Worm (Caenorhabditis elegans) whole organism, L3 larva: Measurements from ENCODE around the gene vrp-1.

Experiments
- R02D3.7 ChIP-seq: fragments of 150-350 bp; optimal IDR thresholded peaks from 2 replicates; lab custom pipeline; 2014; ENCODE audit warnings: missing biosample characterization, missing genetic modification characterization
- ZK546.5 ChIP-seq: sonication (generic microtip); optimal IDR thresholded peaks from 2 replicates; lab custom pipeline; 2017; ENCODE audit warnings: missing biosample characterization, missing genetic modification characterization
- aly-2 ChIP-seq: fragments of 150-350 bp; optimal IDR thresholded peaks from 2 replicates; lab custom pipeline; 2014; ENCODE audit warnings: missing biosample characterization, missing genetic modification characterization
- ama-1 ChIP-seq: fragments of 150-350 bp; optimal IDR thresholded peaks from 2 replicates; lab custom pipeline; 2018
- ceh-16 ChIP-seq: sonication (generic microtip); optimal IDR thresholded peaks from 2 replicates; lab custom pipeline; 2017; ENCODE audit warnings: missing biosample characterization, missing genetic modification characterization
- daf-12 ChIP-seq: fragments of 150-350 bp; optimal IDR thresholded peaks from 2 replicates; lab custom pipeline; 2014; ENCODE audit warnings: missing biosample characterization, missing genetic modification reagents, missing genetic modification characterization
- egl-5 ChIP-seq: fragments of 150-350 bp; optimal IDR thresholded peaks from 2 replicates; lab custom pipeline; 2017; ENCODE audit warnings: missing biosample characterization, missing genetic modification reagents, missing genetic modification characterization, inconsistent platforms
- elt-1 ChIP-seq: fragments of 150-350 bp; optimal IDR thresholded peaks from 2 replicates; lab custom pipeline; 2014; ENCODE audit warnings: missing biosample characterization, missing genetic modification characterization
- eor-1 ChIP-seq, 2 experiments: fragments of 150-350 bp; optimal IDR thresholded peaks; 2 replicates each; lab custom pipeline; 2014 to 2018; ENCODE audit warnings: missing biosample characterization in 2 of 2, missing genetic modification characterization in 2 of 2
- fos-1 ChIP-seq: fragments of 150-350 bp; optimal IDR thresholded peaks from 2 replicates; lab custom pipeline; 2014; ENCODE audit warnings: missing biosample characterization, missing genetic modification characterization
- hmg-11 ChIP-seq: sonication (generic microtip); optimal IDR thresholded peaks from 2 replicates; lab custom pipeline; 2016; ENCODE audit warnings: missing genetic modification characterization, missing compliant biosample characterization
- lin-15B ChIP-seq: fragments of 150-350 bp; optimal IDR thresholded peaks from 2 replicates; lab custom pipeline; 2014; ENCODE audit warnings: missing biosample characterization, missing genetic modification characterization
- mdl-1 ChIP-seq: fragments of 150-350 bp; optimal IDR thresholded peaks from 2 replicates; lab custom pipeline; 2014; ENCODE audit warnings: missing biosample characterization, missing genetic modification characterization
- nhr-23 ChIP-seq: fragments of 150-350 bp; optimal IDR thresholded peaks from 2 replicates; lab custom pipeline; 2014; ENCODE audit warnings: missing biosample characterization, missing genetic modification reagents, missing genetic modification characterization
- nhr-28 ChIP-seq: fragments of 150-350 bp; optimal IDR thresholded peaks from 2 replicates; lab custom pipeline; 2014; ENCODE audit warnings: missing biosample characterization, missing genetic modification characterization
- nhr-76 ChIP-seq: fragments of 150-350 bp; sonication (generic microtip); optimal IDR thresholded peaks from 5 replicates; lab custom pipeline; 2014; ENCODE audit warnings: missing biosample characterization, missing genetic modification characterization
- nhr-77 ChIP-seq: fragments of 150-350 bp; optimal IDR thresholded peaks from 2 replicates; lab custom pipeline; 2014; ENCODE audit warnings: missing biosample characterization, missing genetic modification characterization
- pha-4 ChIP-seq: fragments of 150-350 bp; optimal IDR thresholded peaks from 2 replicates; lab custom pipeline; 2014; ENCODE audit warnings: missing biosample characterization, missing genetic modification reagents, missing genetic modification characterization
- skn-1 ChIP-seq: fragments of 150-350 bp; optimal IDR thresholded peaks from 2 replicates; lab custom pipeline; 2014; ENCODE audit warnings: missing biosample characterization, missing genetic modification characterization
- ztf-11 ChIP-seq: fragments of 150-350 bp; optimal IDR thresholded peaks from 2 replicates; lab custom pipeline; 2014; ENCODE audit warnings: missing biosample characterization, missing genetic modification characterization
- ztf-4 ChIP-seq: fragments of 150-350 bp; optimal IDR thresholded peaks from 2 replicates; lab custom pipeline; 2014; ENCODE audit warnings: missing biosample characterization, missing genetic modification characterization

vrp-1 gene

DNA sequence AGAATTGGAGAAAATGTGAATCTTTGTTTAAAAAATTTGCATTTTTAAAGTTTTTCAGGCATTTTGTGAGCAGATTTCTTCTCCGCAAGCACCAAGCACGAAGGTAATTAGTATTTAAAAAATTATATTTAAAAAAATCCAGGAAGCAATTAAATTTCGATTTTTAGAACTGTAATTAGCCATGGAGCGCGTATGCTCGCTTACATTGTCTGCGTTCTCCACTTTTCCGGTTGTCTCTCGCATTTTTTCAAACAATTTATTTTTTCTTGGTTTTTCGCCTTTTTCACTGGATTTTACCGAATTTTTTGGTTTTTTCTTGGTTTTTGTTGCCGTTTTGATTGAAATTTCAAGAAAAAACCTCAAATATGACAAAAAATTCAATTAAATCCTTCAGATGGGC lies 42.9 kb downstream of the vrp-1 start:
- no peak for TF ChIP-seq ztf-4
- no peak for TF ChIP-seq aly-2
- peak; percentile 57 for TF ChIP-seq lin-15B (tag; lab: Kevin White, UChicago)
- no peak for TF ChIP-seq ceh-16
- no peak for TF ChIP-seq elt-1 (tag; lab: Kevin White, UChicago)
- peak; percentile 38 for TF ChIP-seq pha-4
- no peak for TF ChIP-seq egl-5 (tag; lab: Kevin White, UChicago)
- TF ChIP-seq nhr-76 (tag; lab: Kevin White, UChicago) = no peak

- TF ChIP-seq pha-4 (no peak), ama-1 (lab: Kevin White, UChicago) (no peak), eor-1 (tag; optimal IDR thresholded peaks at IDR 0.05; lab: Kevin White, UChicago) (no peak), nhr-23 (tag; lab: Kevin White, UChicago) (no peak), mdl-1 (no peak), lin-15B (tag; lab: Kevin White, UChicago) (no peak), R02D3.7 (no peak), nhr-76 (tag; lab: Kevin White, UChicago) (no peak), hmg-11 (no peak), nhr-77 (no peak), fos-1 (tag; lab: Kevin White, UChicago) (no peak), daf-12 (no peak), skn-1 (tag; lab: Kevin White, UChicago) (no peak), ztf-11 (tag; lab: Kevin White, UChicago) (no peak), egl-5 (tag; lab: Kevin White, UChicago) (no peak), ZK546.5 (tag; lab: Kevin White, UChicago) (no peak)
These were observed 43.5 kb downstream of the vrp-1 start for ce11 chrIV:3055848-3056247.

- TF ChIP-seq eor-1 (tag; optimal IDR thresholded peaks at IDR 0.05; lab: Kevin White, UChicago) = no peak
- no peak for TF ChIP-seq nhr-28 (tag; lab: Kevin White, UChicago)
These were observed 50.6 kb downstream of the vrp-1 start, which contains the start of gene Y67D8C.6 for ce11 chrIV:3062936-3063439. Gene Y67D8C.6, minus strand, starts transcription at chrIV:3063389.
